Worm (Caenorhabditis elegans) whole organism, young adult: Measurements from ENCODE around the gene T23D5.8.
"Not testable (repeated sequence)": the region's sequence is repeated elsewhere in the genome, so short reads cannot be mapped to it uniquely, and the experiment has no call there.

Source experiments
- B0019.2 ChIP-seq: fragments of 200-800 bp; sonication (Bioruptor generic); conservative IDR thresholded peaks from 2 replicates; pipeline ENCODE4 v1.3.6; 2022; ENCODE audit warnings: missing genetic modification reagents, missing genetic modification characterization, missing compliant biosample characterization
- B0261.1 ChIP-seq: sonication (generic microtip); optimal IDR thresholded peaks from 2 replicates; lab custom pipeline; 2016; ENCODE audit warnings: mild to moderate bottlenecking, missing genetic modification characterization, moderate library complexity, missing compliant biosample characterization
- B0336.3 ChIP-seq: fragments of 200-800 bp; sonication (Bioruptor generic); IDR thresholded peaks from 2 replicates; pipeline ENCODE4 v1.3.6; 2022; ENCODE audit warnings: missing genetic modification characterization, missing compliant biosample characterization
- C17E4.6 ChIP-seq: fragments of 200-800 bp; sonication (Bioruptor generic); IDR thresholded peaks from 2 replicates; pipeline ENCODE4 v1.3.6; 2022; ENCODE audit warnings: missing genetic modification reagents, missing genetic modification characterization, missing compliant biosample characterization
- D2030.7 ChIP-seq: fragments of 200-800 bp; sonication (Bioruptor generic); IDR thresholded peaks from 2 replicates; pipeline ENCODE4 v1.3.6; 2022; ENCODE audit warnings: missing genetic modification reagents, missing genetic modification characterization, missing compliant biosample characterization
- F23B12.7 ChIP-seq: sonication (generic microtip); optimal IDR thresholded peaks from 2 replicates; lab custom pipeline; 2017; ENCODE audit warnings: missing genetic modification characterization, mild to moderate bottlenecking, missing compliant biosample characterization, antibody characterized with exemption, moderate library complexity; ENCODE audit not compliant: insufficient read depth
- F37B4.10 ChIP-seq: fragments of 200-800 bp; sonication (Bioruptor generic); IDR thresholded peaks from 2 replicates; pipeline ENCODE4 v1.3.6; 2022; ENCODE audit warnings: missing genetic modification characterization, missing compliant biosample characterization
- F39B2.1 ChIP-seq: fragments of 200-800 bp; sonication (Bioruptor generic); IDR thresholded peaks from 2 replicates; pipeline ENCODE4 v1.3.6; 2022; ENCODE audit warnings: missing genetic modification reagents, missing genetic modification characterization, missing compliant biosample characterization
- F55B11.4 ChIP-seq: sonication (generic microtip); optimal IDR thresholded peaks from 2 replicates; lab custom pipeline; 2016; ENCODE audit warnings: missing compliant biosample characterization, missing genetic modification characterization, borderline replicate concordance; ENCODE audit not compliant: insufficient read depth
- F57C9.4 ChIP-seq: sonication (generic microtip); optimal IDR thresholded peaks from 2 replicates; lab custom pipeline; 2017; ENCODE audit warnings: mild to moderate bottlenecking, missing genetic modification characterization, missing compliant biosample characterization
- Y56A3A.18 ChIP-seq: fragments of 200-800 bp; sonication (Bioruptor generic); IDR thresholded peaks from 2 replicates; pipeline ENCODE4 v1.3.6; 2022; ENCODE audit warnings: missing genetic modification reagents, missing genetic modification characterization, missing compliant biosample characterization
- Y95B8A.8 ChIP-seq: fragments of 200-800 bp; sonication (Bioruptor generic); IDR thresholded peaks from 2 replicates; pipeline ENCODE4 v1.3.6; 2022; ENCODE audit warnings: missing genetic modification reagents, missing genetic modification characterization, missing compliant biosample characterization
- ZK185.1 ChIP-seq: sonication (generic microtip); optimal IDR thresholded peaks from 2 replicates; lab custom pipeline; 2016; ENCODE audit warnings: mild to moderate bottlenecking, missing genetic modification characterization, missing compliant biosample characterization; ENCODE audit not compliant: poor library complexity, severe bottlenecking
- aptf-3 ChIP-seq: fragments of 200-800 bp; sonication (Bioruptor generic); IDR thresholded peaks from 2 replicates; pipeline ENCODE4 v1.3.6; 2022; ENCODE audit warnings: missing genetic modification characterization, missing compliant biosample characterization
- attf-3 ChIP-seq: fragments of 200-800 bp; sonication (Bioruptor generic); conservative IDR thresholded peaks from 2 replicates; pipeline ENCODE4 v1.3.6; 2022; ENCODE audit warnings: missing genetic modification reagents, missing genetic modification characterization, missing compliant biosample characterization
- bed-1 ChIP-seq: fragments of 200-800 bp; sonication (Bioruptor generic); IDR thresholded peaks from 2 replicates; pipeline ENCODE4 v1.3.6; 2022; ENCODE audit warnings: missing genetic modification reagents, missing genetic modification characterization, missing compliant biosample characterization
- cebp-2 ChIP-seq: fragments of 200-800 bp; sonication (Bioruptor generic); IDR thresholded peaks from 2 replicates; pipeline ENCODE4 v1.3.6; 2022; ENCODE audit warnings: missing genetic modification characterization, missing compliant biosample characterization
- ceh-100 ChIP-seq: fragments of 200-800 bp; sonication (Bioruptor generic); IDR thresholded peaks from 2 replicates; pipeline ENCODE4 v1.3.6; 2022; ENCODE audit warnings: missing genetic modification reagents, missing genetic modification characterization, missing compliant biosample characterization
- ceh-40 ChIP-seq: fragments of 200-800 bp; sonication (Bioruptor generic); IDR thresholded peaks from 2 replicates; pipeline ENCODE4 v1.3.6; 2022; ENCODE audit warnings: missing genetic modification characterization, missing compliant biosample characterization
- ceh-91 ChIP-seq: fragments of 200-800 bp; sonication (Bioruptor generic); IDR thresholded peaks from 2 replicates; pipeline ENCODE4 v1.3.6; 2022; ENCODE audit warnings: missing genetic modification reagents, missing genetic modification characterization, missing compliant biosample characterization
- chd-7 ChIP-seq: sonication (generic microtip); optimal IDR thresholded peaks from 2 replicates; lab custom pipeline; 2016; ENCODE audit warnings: mild to moderate bottlenecking, missing genetic modification characterization, moderate library complexity, missing compliant biosample characterization
- die-1 ChIP-seq: sonication (generic microtip); optimal IDR thresholded peaks from 2 replicates; lab custom pipeline; 2016; ENCODE audit warnings: missing genotype, mild to moderate bottlenecking, missing genetic modification characterization, missing compliant biosample characterization
- dox-1 ChIP-seq: fragments of 200-800 bp; sonication (Bioruptor generic); IDR thresholded peaks from 2 replicates; pipeline ENCODE4 v1.3.6; 2022; ENCODE audit warnings: missing genetic modification reagents, missing genetic modification characterization, missing compliant biosample characterization
- dpl-1 ChIP-seq: fragments of 150-350 bp; optimal IDR thresholded peaks from 2 replicates; lab custom pipeline; 2014; ENCODE audit warnings: missing biosample characterization, missing genetic modification reagents, missing genetic modification characterization
- egrh-3 ChIP-seq: fragments of 200-800 bp; sonication (Bioruptor generic); IDR thresholded peaks from 2 replicates; pipeline ENCODE4 v1.3.6; 2022; ENCODE audit warnings: missing genetic modification reagents, missing genetic modification characterization, missing compliant biosample characterization
- ekl-4 ChIP-seq: fragments of 200-800 bp; sonication (Bioruptor generic); IDR thresholded peaks from 2 replicates; pipeline ENCODE4 v1.3.6; 2022; ENCODE audit warnings: missing genetic modification reagents, missing genetic modification characterization, missing compliant biosample characterization
- hmg-20 ChIP-seq: fragments of 200-800 bp; sonication (Bioruptor generic); IDR thresholded peaks from 2 replicates; pipeline ENCODE4 v1.3.6; 2022; ENCODE audit warnings: missing genetic modification reagents, missing genetic modification characterization, missing compliant biosample characterization
- hrde-1 ChIP-seq: sonication (generic microtip); optimal IDR thresholded peaks from 2 replicates; lab custom pipeline; 2016; ENCODE audit warnings: missing genetic modification characterization, mild to moderate bottlenecking, missing compliant biosample characterization, moderate library complexity, missing genotype, missing genetic modification reagents, borderline replicate concordance
- hsf-1 ChIP-seq: fragments of 200-800 bp; sonication (Bioruptor generic); IDR thresholded peaks from 2 replicates; pipeline ENCODE4 v1.3.6; 2022; ENCODE audit warnings: missing genetic modification reagents, missing genetic modification characterization, missing compliant biosample characterization
- lin-26 ChIP-seq: fragments of 200-800 bp; sonication (Bioruptor generic); IDR thresholded peaks from 2 replicates; pipeline ENCODE4 v1.3.6; 2022; ENCODE audit warnings: missing genetic modification reagents, missing genetic modification characterization, missing compliant biosample characterization
- lin-35 ChIP-seq, 3 experiments: fragments of 150-350 bp in 2 of 3; sonication (generic microtip) in 1 of 3; optimal IDR thresholded peaks; 2 replicates each; lab custom pipeline; 2014 to 2018; ENCODE audit warnings: missing biosample characterization in 3 of 3, missing genetic modification characterization in 3 of 3, missing genetic modification reagents in 3 of 3
- lir-1 ChIP-seq: fragments of 200-800 bp; sonication (Bioruptor generic); conservative IDR thresholded peaks from 2 replicates; pipeline ENCODE4 v1.3.6; 2022; ENCODE audit warnings: missing genetic modification reagents, missing genetic modification characterization, missing compliant biosample characterization
- lsl-1 ChIP-seq: fragments of 200-800 bp; sonication (Bioruptor generic); optimal IDR thresholded peaks from 2 replicates; lab custom pipeline; 2018; ENCODE audit warnings: mild to moderate bottlenecking, missing genetic modification characterization, moderate library complexity, missing compliant biosample characterization
- madf-10 ChIP-seq: sonication (generic microtip); optimal IDR thresholded peaks from 2 replicates; lab custom pipeline; 2016; ENCODE audit warnings: mild to moderate bottlenecking, missing genetic modification characterization, missing compliant biosample characterization
- madf-6 ChIP-seq: fragments of 200-800 bp; sonication (Bioruptor generic); IDR thresholded peaks from 2 replicates; pipeline ENCODE4 v1.3.6; 2022; ENCODE audit warnings: missing genetic modification reagents, missing genetic modification characterization, missing compliant biosample characterization
- mcd-1 ChIP-seq: fragments of 200-800 bp; sonication (Bioruptor generic); IDR thresholded peaks from 2 replicates; pipeline ENCODE4 v1.3.6; 2022; ENCODE audit warnings: missing genetic modification reagents, missing genetic modification characterization, missing compliant biosample characterization
- mes-4 ChIP-seq: sonication (generic microtip); optimal IDR thresholded peaks from 2 replicates; lab custom pipeline; 2016; ENCODE audit warnings: missing genotype, missing genetic modification characterization, missing compliant biosample characterization
- nhr-90 ChIP-seq: sonication (generic microtip); optimal IDR thresholded peaks from 2 replicates; lab custom pipeline; 2016; ENCODE audit warnings: missing genotype, mild to moderate bottlenecking, missing genetic modification characterization, missing compliant biosample characterization
- pbrm-1 ChIP-seq: fragments of 200-800 bp; sonication (Bioruptor generic); IDR thresholded peaks from 2 replicates; pipeline ENCODE4 v1.3.6; 2022; ENCODE audit warnings: missing genetic modification reagents, missing genetic modification characterization, missing compliant biosample characterization
- rcor-1 ChIP-seq: fragments of 200-800 bp; sonication (Bioruptor generic); IDR thresholded peaks from 2 replicates; pipeline ENCODE4 v1.3.6; 2022; ENCODE audit warnings: missing genetic modification reagents, missing genetic modification characterization, missing compliant biosample characterization
- rpc-1 ChIP-seq, 2 experiments: fragments of 150-350 bp in 1 of 2; sonication (generic microtip) in 1 of 2; optimal IDR thresholded peaks; 2 replicates each; lab custom pipeline; 2014 to 2018; ENCODE audit warnings: missing biosample characterization in 1 of 2, missing genetic modification characterization in 1 of 2, missing genetic modification reagents in 1 of 2, missing genotype in 1 of 2
- snpc-1.3 ChIP-seq: sonication (generic microtip); optimal IDR thresholded peaks from 2 replicates; lab custom pipeline; 2017; ENCODE audit warnings: missing genetic modification characterization, mild to moderate bottlenecking, missing compliant biosample characterization, antibody characterized with exemption, moderate library complexity, missing genotype, missing genetic modification reagents; ENCODE audit not compliant: insufficient read depth
- snpc-3.4 ChIP-seq: sonication (generic microtip); optimal IDR thresholded peaks from 2 replicates; lab custom pipeline; 2017; ENCODE audit warnings: missing genetic modification characterization, mild to moderate bottlenecking, missing compliant biosample characterization, antibody characterized with exemption, moderate library complexity, missing genotype, missing genetic modification reagents
- tbp1 ChIP-seq: fragments of 200-800 bp; sonication (Bioruptor generic); optimal IDR thresholded peaks from 2 replicates; lab custom pipeline; 2018; ENCODE audit warnings: mild to moderate bottlenecking, missing genetic modification characterization, missing compliant biosample characterization
- ztf-18 ChIP-seq: sonication (generic microtip); optimal IDR thresholded peaks from 2 replicates; lab custom pipeline; 2016; ENCODE audit warnings: missing genotype, mild to moderate bottlenecking, missing genetic modification characterization, missing compliant biosample characterization
- ztf-25 ChIP-seq: fragments of 200-800 bp; sonication (Bioruptor generic); IDR thresholded peaks from 2 replicates; pipeline ENCODE4 v1.3.6; 2022; ENCODE audit warnings: missing genetic modification reagents, missing genetic modification characterization, missing compliant biosample characterization

Gene T23D5.8

ce11 chrV:15767385-15767784, 19.1 kb upstream of the T23D5.8 start (continued):
- not testable (repeated sequence) for TF ChIP-seq rpc-1 (optimal IDR thresholded peaks at IDR 0.05; lab: Kevin White, UChicago)
- TF ChIP-seq rpc-1 (tag; optimal IDR thresholded peaks at IDR 0.05; lab: Kevin White, UChicago): peak; percentile 61
- peak; percentile 69; the same call in 1 of the 2 replicates for TF ChIP-seq Y95B8A.8 (GFP tag; lab: Robert Waterston, UW)
- TF ChIP-seq hmg-20 (GFP tag; lab: Robert Waterston, UW): peak; percentile 75
- TF ChIP-seq C17E4.6 (GFP tag; lab: Robert Waterston, UW): peak; percentile 84
- TF ChIP-seq B0261.1 (tag; lab: Kevin White, UChicago): peak; percentile 60
- peak; percentile 80 for TF ChIP-seq ztf-18 (tag; lab: Kevin White, UChicago)
- peak; percentile 94; the same call in 1 of the 2 replicates for TF ChIP-seq cebp-2 (GFP tag; lab: Robert Waterston, UW)
- TF ChIP-seq mes-4: peak; percentile 22
- 0 out of 2 replicates have a peak, but pooled peaks have one; percentile 40 for TF ChIP-seq ceh-40
- peak; percentile 76 for TF ChIP-seq pbrm-1 (GFP tag; lab: Robert Waterston, UW)
- peak; percentile 89; the same call in 1 of the 2 replicates for TF ChIP-seq F37B4.10 (GFP tag; lab: Robert Waterston, UW)
- TF ChIP-seq B0336.3: 0 out of 2 replicates have a peak, but pooled peaks have one; percentile 30
- TF ChIP-seq lin-26: peak; percentile 99
- 0 out of 2 replicates have a peak, but pooled peaks have one; percentile 35 for TF ChIP-seq attf-3 (GFP tag; lab: Robert Waterston, UW)
- TF ChIP-seq tbp1 (GFP tag; lab: Kevin White, UChicago): peak; percentile 82
- TF ChIP-seq die-1 (tag; lab: Kevin White, UChicago): peak; percentile 28
- peak; percentile 69 for TF ChIP-seq hsf-1 (GFP tag; lab: Robert Waterston, UW)
- peak; percentile 41; the same call in 1 of the 2 replicates for TF ChIP-seq egrh-3 (GFP tag; lab: Robert Waterston, UW)
- TF ChIP-seq ztf-25: peak; percentile 72; the same call in 1 of the 2 replicates
- 0 out of 2 replicates have a peak, but pooled peaks have one; percentile 19 for TF ChIP-seq ceh-91 (GFP tag; lab: Robert Waterston, UW)
- TF ChIP-seq hrde-1: peak; percentile 17
- TF ChIP-seq ceh-100 (GFP tag; lab: Robert Waterston, UW): peak; percentile 74
- peak; percentile 66 for TF ChIP-seq Y56A3A.18 (GFP tag; lab: Robert Waterston, UW)
- peak; percentile 79 for TF ChIP-seq mcd-1 (GFP tag; lab: Robert Waterston, UW)
- peak; percentile 84; the same call in 1 of the 2 replicates for TF ChIP-seq bed-1 (GFP tag; lab: Robert Waterston, UW)
- TF ChIP-seq ekl-4: peak; percentile 85
- 0 out of 2 replicates have a peak, but pooled peaks have one; percentile 37 for TF ChIP-seq lir-1 (GFP tag; lab: Robert Waterston, UW)
- peak; percentile 53 for TF ChIP-seq B0019.2 (GFP tag; lab: Robert Waterston, UW)
- peak; percentile 80 for TF ChIP-seq rcor-1 (GFP tag; lab: Robert Waterston, UW)
- TF ChIP-seq, all 124 proteins: peak for 52; not testable (repeated sequence) for 72

DNA sequence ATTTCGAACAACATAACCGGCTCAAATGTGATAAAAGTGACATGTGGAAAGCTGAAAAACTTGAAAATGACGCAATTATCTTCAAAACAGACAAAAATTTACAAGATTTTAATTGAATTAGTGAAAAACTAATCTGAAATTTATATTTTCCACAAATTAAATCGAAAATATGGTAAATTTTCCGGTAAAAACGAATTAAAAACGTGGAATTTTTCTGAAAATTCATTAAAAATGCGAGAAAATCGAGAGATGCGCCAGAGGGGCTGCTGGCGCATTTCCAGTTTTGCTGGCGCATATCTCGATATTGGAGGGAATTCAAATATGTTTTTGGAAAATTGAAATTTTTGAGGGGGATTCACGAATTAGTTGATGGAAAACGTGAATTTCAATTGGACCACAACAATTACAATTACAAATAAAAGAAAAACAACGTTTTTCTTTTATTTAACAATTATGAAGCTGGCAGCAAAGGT, 17.9 kb upstream of the T23D5.8 start, which contains the start of the genes haf-3 and F57A10.2:
TSS of gene haf-3 (minus strand) at position 51 of the 473 bp plus-strand sequence.
TSS of gene F57A10.2 (plus strand) at position 454 of the 473 bp plus-strand sequence.
- TF ChIP-seq chd-7 (tag; lab: Kevin White, UChicago): peak; percentile 38
- TF ChIP-seq rcor-1 (GFP tag; lab: Robert Waterston, UW): peak; percentile 90
- no peak for TF ChIP-seq bed-1 (GFP tag; lab: Robert Waterston, UW)
- peak; percentile 83 for TF ChIP-seq D2030.7 (GFP tag; lab: Robert Waterston, UW)
- no peak for TF ChIP-seq mes-4
- TF ChIP-seq F55B11.4 (tag; lab: Kevin White, UChicago): no peak
- 0 out of 2 replicates have a peak, but pooled peaks have one; percentile 45 for TF ChIP-seq F39B2.1 (GFP tag; lab: Robert Waterston, UW)
- TF ChIP-seq F57C9.4 (tag; lab: Kevin White, UChicago): no peak
- peak; percentile 85 for TF ChIP-seq madf-6 (GFP tag; lab: Robert Waterston, UW)
- peak; percentile 98 for TF ChIP-seq ztf-18 (tag; lab: Kevin White, UChicago)
- TF ChIP-seq aptf-3 (GFP tag; lab: Robert Waterston, UW): no peak
- TF ChIP-seq nhr-90: no peak
- TF ChIP-seq lin-35 (GFP tag; optimal IDR thresholded peaks at IDR 0.05; lab: Kevin White, UChicago): peak; percentile 81 to 97 (median 92)
- TF ChIP-seq dox-1 (GFP tag; lab: Robert Waterston, UW): peak; percentile 93
- peak; percentile 83 for TF ChIP-seq snpc-3.4 (tag; lab: Kevin White, UChicago)
- TF ChIP-seq F23B12.7 (tag; lab: Kevin White, UChicago): peak; percentile 86
- peak; percentile 75 for TF ChIP-seq ZK185.1
- TF ChIP-seq dpl-1 (GFP tag; lab: Kevin White, UChicago): peak; percentile 97
- peak; percentile 38 for TF ChIP-seq madf-10 (tag; lab: Kevin White, UChicago)
- peak; percentile 71 for TF ChIP-seq lsl-1 (GFP tag; lab: Kevin White, UChicago)
- peak; percentile 71 for TF ChIP-seq snpc-1.3 (tag; lab: Kevin White, UChicago)
